Worm (Caenorhabditis elegans): ENCODE data around the gene Y38H6C.21.

DNA sequence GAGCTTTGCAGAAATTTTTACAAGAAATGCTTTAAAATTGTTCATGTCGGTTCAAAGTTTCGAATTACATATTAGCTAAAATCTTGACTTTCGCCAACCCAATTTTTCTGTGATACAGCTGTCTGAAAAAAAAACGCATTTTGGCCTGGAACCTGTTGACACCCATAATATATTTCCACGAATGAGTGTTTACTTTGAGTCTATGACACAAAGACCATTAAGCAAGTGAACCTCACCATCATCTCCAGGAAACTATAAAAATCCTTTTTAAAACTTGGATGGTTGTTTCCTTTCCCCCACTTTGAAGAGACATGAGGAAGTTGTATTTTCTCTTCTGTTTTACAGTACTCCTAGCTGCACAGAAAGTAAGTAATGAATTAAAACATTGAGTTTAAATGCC is 19.2 kb upstream of the Y38H6C.21 start, which contains the start of gene clec-263:
- TF ChIP-seq skn-1 (tag; optimal IDR thresholded peaks at IDR 0.05): no peak
- no peak for TF ChIP-seq lin-13 (GFP tag; optimal IDR thresholded peaks at IDR 0.05)
- no peak for TF ChIP-seq nhr-41 (GFP tag; IDR thresholded peaks at IDR 0.05)
- no peak for TF ChIP-seq nhr-6 (tag; optimal IDR thresholded peaks at IDR 0.05)
- TF ChIP-seq nhr-42 (GFP tag; IDR thresholded peaks at IDR 0.05): no peak
- no peak for TF ChIP-seq mxl-3 (GFP tag; optimal IDR thresholded peaks at IDR 0.05)
- TF ChIP-seq F37D6.2 (tag; optimal IDR thresholded peaks at IDR 0.05): no peak
- TF ChIP-seq ztf-11 (tag; optimal IDR thresholded peaks at IDR 0.05): no peak
- TF ChIP-seq fkh-10 (GFP tag; optimal IDR thresholded peaks at IDR 0.05): no peak
- TF ChIP-seq lin-15B (tag; optimal IDR thresholded peaks at IDR 0.05): no peak
